Worm (Caenorhabditis elegans) whole organism, L2 larva: Measurements from ENCODE around the gene R107.5.

Source experiments
- R02D3.7 ChIP-seq: fragments of 150-350 bp; optimal IDR thresholded peaks from 2 replicates; lab custom pipeline; 2014; ENCODE audit warnings: missing biosample characterization, missing genetic modification characterization
- ZK546.5 ChIP-seq: sonication (generic microtip); optimal IDR thresholded peaks from 2 replicates; lab custom pipeline; 2017; ENCODE audit warnings: missing biosample characterization, missing genetic modification characterization
- alr-1 ChIP-seq: fragments of 150-350 bp; optimal IDR thresholded peaks from 2 replicates; lab custom pipeline; 2014; ENCODE audit warnings: missing biosample characterization, missing genetic modification characterization
- blmp-1 ChIP-seq: sonication (generic microtip); optimal IDR thresholded peaks from 2 replicates; lab custom pipeline; 2017; ENCODE audit warnings: missing genetic modification characterization, mild to moderate bottlenecking, missing compliant biosample characterization, antibody characterized with exemption, moderate library complexity; ENCODE audit not compliant: insufficient read depth
- ceh-16 ChIP-seq: fragments of 150-350 bp; optimal IDR thresholded peaks from 2 replicates; lab custom pipeline; 2014; ENCODE audit warnings: missing biosample characterization, missing genetic modification characterization
- crh-2 ChIP-seq: sonication (generic microtip); optimal IDR thresholded peaks from 2 replicates; lab custom pipeline; 2017; ENCODE audit warnings: missing biosample characterization, missing genetic modification characterization
- dmd-4 ChIP-seq: sonication (generic microtip); optimal IDR thresholded peaks from 2 replicates; lab custom pipeline; 2017; ENCODE audit warnings: missing biosample characterization, missing genetic modification characterization
- elt-1 ChIP-seq: fragments of 150-350 bp; optimal IDR thresholded peaks from 2 replicates; lab custom pipeline; 2014; ENCODE audit warnings: missing biosample characterization, missing genetic modification characterization
- fos-1 ChIP-seq: fragments of 150-350 bp; optimal IDR thresholded peaks from 2 replicates; lab custom pipeline; 2014; ENCODE audit warnings: missing biosample characterization, missing genetic modification characterization
- lin-13 ChIP-seq: fragments of 150-350 bp; optimal IDR thresholded peaks from 2 replicates; lab custom pipeline; 2014; ENCODE audit warnings: missing biosample characterization, missing genetic modification reagents, missing genetic modification characterization
- lin-39 ChIP-seq: fragments of 150-350 bp; optimal IDR thresholded peaks from 2 replicates; lab custom pipeline; 2014; ENCODE audit warnings: missing biosample characterization, missing genetic modification reagents, missing genetic modification characterization
- lsy-2 ChIP-seq, 2 experiments: fragments of 150-350 bp in 1 of 2; sonication (generic microtip) in 1 of 2; optimal IDR thresholded peaks; 2 replicates each; lab custom pipeline; 2014 to 2017; ENCODE audit warnings: missing biosample characterization in 2 of 2, missing genetic modification characterization in 2 of 2
- mab-5 ChIP-seq: fragments of 150-350 bp; optimal IDR thresholded peaks from 2 replicates; lab custom pipeline; 2014; ENCODE audit warnings: missing biosample characterization, missing genetic modification characterization
- mbf-1 ChIP-seq: sonication (generic microtip); optimal IDR thresholded peaks from 2 replicates; lab custom pipeline; 2017; ENCODE audit warnings: missing biosample characterization, missing genetic modification characterization
- nhr-11 ChIP-seq: fragments of 150-350 bp; optimal IDR thresholded peaks from 2 replicates; lab custom pipeline; 2014; ENCODE audit warnings: missing biosample characterization, missing genetic modification characterization
- nhr-12 ChIP-seq: fragments of 150-350 bp; optimal IDR thresholded peaks from 2 replicates; lab custom pipeline; 2014; ENCODE audit warnings: missing biosample characterization, missing genetic modification characterization
- nhr-23 ChIP-seq: fragments of 150-350 bp; optimal IDR thresholded peaks from 2 replicates; lab custom pipeline; 2014; ENCODE audit warnings: missing biosample characterization, missing genetic modification reagents, missing genetic modification characterization
- nhr-237 ChIP-seq: fragments of 150-350 bp; optimal IDR thresholded peaks from 2 replicates; lab custom pipeline; 2014; ENCODE audit warnings: missing biosample characterization, missing genetic modification characterization
- nhr-25 ChIP-seq: fragments of 150-350 bp; sonication (generic microtip); optimal IDR thresholded peaks from 3 replicates; lab custom pipeline; 2014; ENCODE audit warnings: missing biosample characterization, missing genetic modification characterization
- skn-1 ChIP-seq: sonication (generic microtip); optimal IDR thresholded peaks from 2 replicates; lab custom pipeline; 2017; ENCODE audit warnings: missing biosample characterization, missing genetic modification characterization
- sma-9 ChIP-seq, 2 experiments: fragments of 150-350 bp in 1 of 2; sonication (generic microtip) in 1 of 2; optimal IDR thresholded peaks; 2 replicates each; lab custom pipeline; 2014 to 2016; ENCODE audit warnings: missing genetic modification characterization in 2 of 2, mild to moderate bottlenecking in 1 of 2, missing biosample characterization in 1 of 2, missing compliant biosample characterization in 1 of 2, missing genetic modification reagents in 1 of 2, moderate library complexity in 1 of 2
- snpc-4 ChIP-seq: fragments of 150-350 bp; optimal IDR thresholded peaks from 2 replicates; lab custom pipeline; 2014; ENCODE audit warnings: missing biosample characterization, missing genetic modification characterization
- unc-55 ChIP-seq: fragments of 150-350 bp; sonication (generic microtip); optimal IDR thresholded peaks from 3 replicates; lab custom pipeline; 2014; ENCODE audit warnings: missing biosample characterization, missing genetic modification reagents, missing genetic modification characterization
- unc-62 ChIP-seq: fragments of 150-350 bp; optimal IDR thresholded peaks from 2 replicates; lab custom pipeline; 2014; ENCODE audit warnings: missing biosample characterization, missing genetic modification reagents, missing genetic modification characterization
- zag-1 ChIP-seq: fragments of 150-350 bp; optimal IDR thresholded peaks from 2 replicates; lab custom pipeline; 2014; ENCODE audit warnings: missing biosample characterization, missing genetic modification characterization
- ztf-1 ChIP-seq: fragments of 200-800 bp; sonication (Bioruptor generic); conservative IDR thresholded peaks from 2 replicates; pipeline ENCODE4 v1.3.6; 2022; ENCODE audit warnings: missing genetic modification characterization, missing compliant biosample characterization
- ztf-4 ChIP-seq: fragments of 150-350 bp; optimal IDR thresholded peaks from 2 replicates; lab custom pipeline; 2014; ENCODE audit warnings: missing biosample characterization, missing genetic modification characterization

R107.5 gene

DNA sequence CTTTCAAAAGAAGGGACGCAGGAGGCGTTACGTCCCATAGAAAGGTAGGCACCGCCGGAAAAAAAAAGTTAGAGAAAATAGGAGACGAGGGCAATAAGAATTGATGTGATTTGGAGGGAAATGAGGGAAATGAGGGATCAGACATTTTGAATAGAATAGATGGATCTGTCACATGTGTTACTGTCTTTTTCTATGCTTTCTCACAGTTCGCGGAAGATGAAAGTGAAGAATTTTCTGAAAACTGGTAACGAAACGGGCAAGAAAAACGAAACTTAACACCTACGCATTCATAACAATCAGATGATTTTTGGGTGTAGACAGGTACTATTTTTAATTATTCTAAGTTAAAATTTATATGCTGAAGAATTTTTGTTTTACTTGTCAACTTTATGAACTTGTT lies 15.9 kb downstream of the R107.5 start, which contains the start of gene R107.9:
Gene R107.9, plus strand, starts transcription at position 301 of the 400 bp plus-strand sequence.
- no peak for TF ChIP-seq ZK546.5 (tag; lab: Kevin White, UChicago)

DNA sequence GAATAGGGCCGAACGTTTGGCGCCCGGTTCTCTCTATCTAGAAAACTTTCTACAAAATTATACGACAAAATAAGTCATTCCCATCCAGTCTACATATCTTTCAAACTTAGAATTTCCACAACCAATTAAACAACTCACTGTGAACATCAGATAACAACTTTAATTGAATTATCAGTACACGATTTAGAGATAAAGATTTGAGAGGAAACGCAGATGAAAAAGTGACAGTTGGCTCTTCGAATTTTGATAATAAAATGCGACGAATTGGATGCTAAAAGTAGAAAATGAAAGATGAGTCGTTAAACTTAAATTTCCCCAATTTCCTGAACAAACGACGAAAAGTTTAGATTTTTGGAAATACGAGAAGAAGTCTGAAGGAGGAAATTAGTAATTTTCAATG lies 18.6 kb downstream of the R107.5 start:
- TF ChIP-seq blmp-1 (tag; lab: Kevin White, UChicago), result no peak
- no peak for TF ChIP-seq nhr-237 (tag; lab: Kevin White, UChicago)
- peak; percentile 75 for TF ChIP-seq fos-1 (tag; lab: Kevin White, UChicago)
- TF ChIP-seq skn-1 (tag; lab: Kevin White, UChicago), result no peak
- TF ChIP-seq sma-9 (GFP tag; optimal IDR thresholded peaks at IDR 0.05; lab: Kevin White, UChicago), result no peak
- no peak for TF ChIP-seq sma-9 (tag; optimal IDR thresholded peaks at IDR 0.05; lab: Kevin White, UChicago)
- TF ChIP-seq snpc-4, result no peak
- no peak for TF ChIP-seq lin-13 (GFP tag; lab: Kevin White, UChicago)
- no peak for TF ChIP-seq zag-1 (tag; lab: Kevin White, UChicago)
- peak; percentile 33 for TF ChIP-seq crh-2 (tag; lab: Kevin White, UChicago)
- TF ChIP-seq lin-39 (tag; lab: Kevin White, UChicago), result no peak
- TF ChIP-seq ztf-1 (GFP tag; lab: Robert Waterston, UW), result no peak
- TF ChIP-seq nhr-11 (tag; lab: Kevin White, UChicago), result no peak
- TF ChIP-seq unc-55, result no peak
- TF ChIP-seq elt-1 (tag; lab: Kevin White, UChicago), result no peak
- TF ChIP-seq mab-5, result no peak

DNA sequence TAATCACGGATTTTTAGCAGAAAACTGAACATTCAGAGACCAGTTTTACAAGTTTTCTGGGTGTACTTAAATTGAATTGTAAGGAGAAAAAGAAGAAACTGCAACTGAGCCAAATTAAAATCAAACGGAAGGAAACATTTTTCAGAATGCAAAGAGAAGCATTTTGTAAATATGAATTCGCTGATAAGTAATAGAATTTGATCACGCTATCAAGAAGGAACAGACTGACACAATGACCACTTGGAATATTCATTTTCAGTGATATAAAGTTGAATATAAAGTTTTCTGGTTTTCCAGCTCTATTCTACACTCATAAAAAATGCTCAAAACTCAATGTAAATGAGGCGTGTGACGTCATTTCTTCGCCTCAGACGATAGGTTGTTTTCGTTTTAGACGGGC lies 19.5 kb downstream of the R107.5 start:
- TF ChIP-seq fos-1 (tag; lab: Kevin White, UChicago), result peak; percentile 48
- TF ChIP-seq nhr-25, result no peak

- no peak for TF ChIP-seq nhr-11 (tag; lab: Kevin White, UChicago)
- TF ChIP-seq lin-39 (tag; lab: Kevin White, UChicago), result no peak
- no peak for TF ChIP-seq unc-62 (GFP tag; lab: Kevin White, UChicago)
- TF ChIP-seq fos-1 (tag; lab: Kevin White, UChicago), result peak; percentile 45
- TF ChIP-seq ceh-16 (tag; lab: Kevin White, UChicago), result no peak
- TF ChIP-seq lsy-2 (tag; optimal IDR thresholded peaks at IDR 0.05; lab: Kevin White, UChicago), result peak in 1 of 2 experiments; percentile 4
- no peak for TF ChIP-seq ZK546.5 (tag; lab: Kevin White, UChicago)
- TF ChIP-seq, all 48 proteins: peak for 2
Observed at ce11 chrIII:9030818-9031217, 22.8 kb downstream of the R107.5 start.

DNA sequence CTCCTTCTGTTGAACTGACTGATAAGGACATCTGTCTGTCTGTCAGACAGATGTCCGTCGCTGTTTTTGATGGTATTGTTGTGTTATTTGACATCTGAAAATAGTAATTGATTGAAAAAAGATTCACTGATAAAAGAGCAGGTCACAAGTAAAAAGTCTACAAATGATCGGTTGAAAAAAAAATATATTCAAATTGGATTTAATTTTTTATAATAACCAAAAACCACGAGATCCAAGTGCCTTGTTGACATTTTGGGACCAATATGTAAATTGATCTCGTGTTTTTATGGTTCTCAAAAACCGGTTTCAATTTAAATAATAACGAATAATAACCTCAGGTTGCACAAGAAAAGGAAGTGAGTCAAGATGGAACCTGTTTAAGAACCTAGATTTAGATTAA lies 26.6 kb downstream of the R107.5 start, which contains the start of gene F59B2.13:
Gene F59B2.13, minus strand, starts transcription at position 101 of the 400 bp plus-strand sequence.
- no peak for TF ChIP-seq nhr-23
- TF ChIP-seq elt-1 (tag; lab: Kevin White, UChicago), result no peak
- TF ChIP-seq mbf-1 (tag; lab: Kevin White, UChicago), result no peak
- TF ChIP-seq fos-1 (tag; lab: Kevin White, UChicago), result no peak
- no peak for TF ChIP-seq ztf-1 (GFP tag; lab: Robert Waterston, UW)
- no peak for TF ChIP-seq ztf-4 (tag; lab: Kevin White, UChicago)
- no peak for TF ChIP-seq mab-5
- TF ChIP-seq nhr-25, result no peak
- TF ChIP-seq, all 48 proteins: peak for 0

DNA sequence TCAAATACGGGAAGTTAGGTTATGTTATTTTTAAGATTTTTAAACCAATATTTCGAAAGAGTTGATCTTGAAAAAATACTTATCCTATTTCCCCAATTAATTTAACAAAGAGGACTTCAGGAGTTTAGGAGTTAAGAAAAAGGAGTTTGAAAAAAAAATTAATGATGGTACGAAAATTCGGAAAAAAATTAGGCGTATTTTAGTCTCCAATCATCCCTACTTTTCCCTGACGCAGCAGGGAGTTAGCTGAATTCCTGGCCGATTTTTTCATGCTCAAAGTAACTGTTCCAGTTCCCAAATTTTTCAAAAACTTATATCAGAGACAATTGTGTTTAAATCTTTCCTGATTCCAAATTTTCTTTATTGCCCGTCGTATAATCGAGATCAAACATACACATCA lies 30.0 kb downstream of the R107.5 start:
- TF ChIP-seq alr-1 (tag; lab: Kevin White, UChicago), result no peak
- TF ChIP-seq sma-9 (GFP tag; optimal IDR thresholded peaks at IDR 0.05; lab: Kevin White, UChicago), result no peak
- TF ChIP-seq sma-9 (tag; optimal IDR thresholded peaks at IDR 0.05; lab: Kevin White, UChicago), result no peak
- TF ChIP-seq blmp-1 (tag; lab: Kevin White, UChicago), result no peak
- no peak for TF ChIP-seq R02D3.7 (tag; lab: Kevin White, UChicago)
- no peak for TF ChIP-seq nhr-12
- TF ChIP-seq dmd-4 (tag; lab: Kevin White, UChicago), result no peak

DNA sequence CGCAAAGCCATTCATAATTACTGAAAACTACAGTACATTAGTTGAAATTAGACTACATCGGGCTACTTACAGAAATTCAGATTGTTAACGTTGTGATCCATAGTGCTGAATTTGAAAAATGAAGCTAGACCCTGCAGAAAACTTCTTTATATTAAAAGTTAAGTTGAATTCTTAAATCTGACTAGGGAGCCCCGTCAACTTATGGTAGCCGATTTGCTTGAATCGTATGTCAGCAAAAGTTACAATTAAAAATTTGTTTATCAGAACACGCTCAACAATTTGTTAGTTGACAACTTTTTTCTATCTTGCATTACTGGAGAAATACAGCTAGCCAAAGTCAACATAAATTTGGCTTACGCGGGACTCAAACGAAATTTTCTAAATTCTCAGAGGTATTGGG lies 31.1 kb downstream of the R107.5 start, which contains the start of gene F59B2.14:
Gene F59B2.14, minus strand, starts transcription at position 101 of the 400 bp plus-strand sequence.
- TF ChIP-seq lin-39 (tag; lab: Kevin White, UChicago), result no peak
